Worm (Caenorhabditis elegans): Measurements from ENCODE around the gene R07G3.8.

The R07G3.8 gene

DNA sequence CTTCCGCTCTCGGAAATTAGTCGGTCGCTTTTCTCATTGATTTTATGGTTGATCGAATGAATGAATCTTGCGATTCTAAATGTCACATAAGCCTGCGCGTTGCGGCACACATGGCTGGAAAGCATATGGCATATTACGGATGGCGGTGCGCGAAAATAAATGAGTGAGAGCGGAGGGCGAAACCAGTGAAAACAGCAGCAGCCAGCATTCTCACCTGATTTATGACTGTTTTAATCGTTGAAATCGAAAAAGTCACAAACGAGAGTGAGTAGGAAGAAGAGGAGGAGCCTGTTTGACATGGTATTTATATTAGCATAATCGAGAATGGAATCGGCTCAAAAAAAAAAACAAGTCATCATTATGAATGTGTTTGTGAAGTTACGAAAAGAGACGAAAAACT, 4.0 kb upstream of the R07G3.8 start:
- no peak for TF ChIP-seq eor-1 (tag; optimal IDR thresholded peaks at IDR 0.05)
- no peak for TF ChIP-seq ztf-4 (tag; optimal IDR thresholded peaks at IDR 0.05)
- TF ChIP-seq fkh-10 (GFP tag; optimal IDR thresholded peaks at IDR 0.05) = no peak
- TF ChIP-seq skn-1 (tag; optimal IDR thresholded peaks at IDR 0.05) = no peak
- no peak for TF ChIP-seq lsy-12 (tag; optimal IDR thresholded peaks at IDR 0.05)
- TF ChIP-seq nhr-12 (tag; optimal IDR thresholded peaks at IDR 0.05) = no peak
- TF ChIP-seq ceh-28 (tag; optimal IDR thresholded peaks at IDR 0.05) = no peak
- no peak for TF ChIP-seq elt-1 (tag; optimal IDR thresholded peaks at IDR 0.05)
- TF ChIP-seq mml-1 (tag; optimal IDR thresholded peaks at IDR 0.05) = no peak
- TF ChIP-seq nhr-25 (tag; optimal IDR thresholded peaks at IDR 0.05) = no peak
- TF ChIP-seq nhr-67 (tag; optimal IDR thresholded peaks at IDR 0.05) = no peak
- TF ChIP-seq egl-5 (tag; optimal IDR thresholded peaks at IDR 0.05) = no peak
- no peak for TF ChIP-seq nhr-11 (tag; optimal IDR thresholded peaks at IDR 0.05)
- TF ChIP-seq sea-2 (GFP tag; optimal IDR thresholded peaks at IDR 0.05) = no peak

DNA sequence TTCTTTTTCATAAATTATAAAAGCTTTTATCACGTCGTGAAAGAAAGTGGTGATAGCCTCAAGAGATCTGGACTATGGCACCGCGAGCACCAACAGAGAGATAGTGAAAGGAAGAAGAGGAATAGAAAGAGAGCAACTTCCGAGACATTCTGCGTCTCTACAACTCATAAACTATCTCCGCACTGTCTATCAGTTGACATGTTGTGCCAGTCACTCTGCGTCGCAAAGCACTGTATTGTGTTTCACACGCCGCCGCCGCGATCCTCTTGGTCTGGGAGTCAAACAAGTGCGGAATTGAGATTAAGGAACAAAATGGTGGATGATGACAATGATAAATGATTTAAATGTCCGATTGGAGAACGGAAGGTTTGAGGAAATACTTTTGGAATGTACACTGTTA, 3.2 kb upstream of the R07G3.8 start:
- TF ChIP-seq elt-3 (tag; optimal IDR thresholded peaks at IDR 0.05) (no peak), pha-4 (tag; optimal IDR thresholded peaks at IDR 0.05) (peak; percentile 70), elt-2 (tag; optimal IDR thresholded peaks at IDR 0.05) (peak; percentile 76), pqm-1 (tag; optimal IDR thresholded peaks at IDR 0.05) (peak; percentile 38), jun-1 (tag; optimal IDR thresholded peaks at IDR 0.05) (peak; percentile 43), nfya-1 (tag; optimal IDR thresholded peaks at IDR 0.05; ENCODE audit: insufficient read depth) (peak; percentile 7), eor-1 (tag; optimal IDR thresholded peaks at IDR 0.05) (no peak), nhr-67 (tag; optimal IDR thresholded peaks at IDR 0.05) (no peak)

DNA sequence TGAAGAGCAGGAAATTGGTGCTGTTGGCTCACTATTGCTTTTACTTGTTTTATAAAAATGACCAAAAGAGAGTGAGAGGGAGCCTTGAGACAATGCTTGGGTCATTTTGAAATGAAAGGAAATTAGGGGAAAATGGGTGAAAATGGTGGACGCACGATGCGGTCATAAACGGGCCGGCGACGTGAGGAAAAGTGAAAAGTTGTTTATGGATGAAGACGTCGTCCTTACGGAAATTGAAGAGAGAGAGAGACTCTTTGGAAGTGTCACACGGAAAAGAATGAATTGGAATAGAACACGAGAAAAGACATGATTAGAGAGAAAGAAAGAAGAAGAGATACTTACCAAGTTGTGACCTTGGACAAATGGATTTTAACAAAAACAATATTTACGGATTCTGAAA, 1.2 kb upstream of the R07G3.8 start:
- no peak for TF ChIP-seq nfya-1 (tag; optimal IDR thresholded peaks at IDR 0.05; ENCODE audit: insufficient read depth)
- peak; percentile 36 for TF ChIP-seq nhr-23 (tag; optimal IDR thresholded peaks at IDR 0.05)

DNA sequence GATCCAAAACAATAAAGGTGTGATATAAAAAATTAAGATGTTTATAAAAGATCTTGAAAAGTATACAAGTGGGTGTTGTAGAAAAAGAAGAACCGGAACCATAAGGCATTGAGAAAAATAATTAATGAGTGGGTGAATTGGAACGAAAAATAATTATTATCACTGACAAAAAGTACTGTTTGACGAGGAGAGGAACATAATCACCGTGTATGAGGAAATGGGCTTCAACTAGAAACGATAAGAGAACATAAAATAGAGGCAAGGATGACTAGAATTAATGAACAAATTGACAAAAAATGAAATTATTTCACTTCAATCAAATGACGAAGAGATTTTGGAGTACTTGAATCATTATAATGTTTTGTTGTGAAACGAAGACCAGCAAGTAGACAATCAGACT, 2.1 kb downstream of the R07G3.8 start:
- TF ChIP-seq fkh-10 (GFP tag; optimal IDR thresholded peaks at IDR 0.05) (no peak), tbx-2 (tag; optimal IDR thresholded peaks at IDR 0.05) (no peak), mml-1 (tag; optimal IDR thresholded peaks at IDR 0.05) (no peak), elt-2 (tag; optimal IDR thresholded peaks at IDR 0.05) (peak; percentile 37), pqm-1 (tag; optimal IDR thresholded peaks at IDR 0.05) (peak; percentile 52), mdl-1 (tag; optimal IDR thresholded peaks at IDR 0.05) (no peak), unc-62 (GFP tag; optimal IDR thresholded peaks at IDR 0.05) (no peak), pha-4 (tag; optimal IDR thresholded peaks at IDR 0.05) (peak; percentile 5), ama-1 (optimal IDR thresholded peaks at IDR 0.05) (no peak), ZK546.5 (tag; optimal IDR thresholded peaks at IDR 0.05) (no peak), elt-1 (tag; optimal IDR thresholded peaks at IDR 0.05) (no peak), elt-3 (tag; optimal IDR thresholded peaks at IDR 0.05) (no peak)

DNA sequence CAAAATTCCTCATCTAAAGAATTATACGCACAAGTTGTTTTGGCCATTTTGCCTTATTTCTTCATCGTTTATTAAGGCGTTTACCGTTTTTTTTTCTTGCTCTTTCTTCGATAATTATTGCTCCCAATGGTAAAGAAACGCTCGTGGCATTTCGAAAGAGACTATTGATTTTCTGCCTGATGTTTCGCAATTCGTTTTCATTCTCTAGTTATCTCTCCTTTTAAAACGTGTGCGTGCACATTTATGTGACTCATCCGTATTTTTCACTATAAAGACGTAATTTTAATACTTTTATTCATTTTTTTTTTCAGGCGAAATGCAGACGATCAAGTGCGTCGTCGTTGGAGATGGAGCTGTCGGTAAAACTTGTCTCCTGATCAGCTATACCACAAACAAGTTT, 4.2 kb downstream of the R07G3.8 start, which contains the start of gene cdc-42:
TSS of gene cdc-42 (plus strand) at position 312 of the 400 bp plus-strand sequence.
- TF ChIP-seq fkh-2 (tag; optimal IDR thresholded peaks at IDR 0.05) = no peak
- peak; percentile 16 for TF ChIP-seq ama-1 (optimal IDR thresholded peaks at IDR 0.05)

DNA sequence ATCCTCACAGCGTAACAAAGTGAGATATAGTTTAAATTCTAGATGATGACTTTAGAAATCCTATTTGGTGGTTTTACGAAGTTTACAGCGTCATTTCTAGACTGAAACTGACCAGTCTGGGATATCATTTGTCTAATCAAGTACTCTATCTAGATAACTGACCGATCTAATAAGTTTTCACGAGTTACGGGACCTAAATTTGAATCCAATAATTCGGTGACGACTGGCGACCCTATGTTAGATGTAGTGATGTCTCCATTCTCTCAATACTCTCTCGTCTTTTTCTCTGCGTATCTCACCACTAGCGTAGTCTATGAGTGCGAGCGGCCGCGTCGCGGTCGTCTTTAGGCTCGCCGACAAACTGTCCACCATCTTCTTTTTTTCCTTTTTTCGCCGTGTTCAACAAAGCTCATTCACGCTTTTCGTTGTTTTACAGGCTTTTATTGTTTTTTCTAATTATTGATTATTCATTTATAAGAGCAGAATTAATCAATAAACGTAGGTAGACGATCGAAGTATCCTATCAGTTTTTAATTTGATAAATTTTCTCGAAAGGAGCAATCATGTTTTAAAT, 4.9 kb downstream of the R07G3.8 start:
- TF ChIP-seq nhr-67 (tag; optimal IDR thresholded peaks at IDR 0.05) = no peak
- peak; percentile 56 for TF ChIP-seq ceh-28 (tag; optimal IDR thresholded peaks at IDR 0.05)
- TF ChIP-seq eor-1 (tag; optimal IDR thresholded peaks at IDR 0.05) = no peak
- TF ChIP-seq elt-2 (tag; optimal IDR thresholded peaks at IDR 0.05) = peak; percentile 15
- peak; percentile 66 for TF ChIP-seq hmg-11 (tag; optimal IDR thresholded peaks at IDR 0.05)
- TF ChIP-seq R02D3.7 (tag; optimal IDR thresholded peaks at IDR 0.05) = peak; percentile 7
- no peak for TF ChIP-seq ztf-4 (tag; optimal IDR thresholded peaks at IDR 0.05)
- TF ChIP-seq pha-4 (tag; optimal IDR thresholded peaks at IDR 0.05) = peak; percentile 47
- peak; percentile 53 for TF ChIP-seq nfya-1 (tag; optimal IDR thresholded peaks at IDR 0.05; ENCODE audit: insufficient read depth)
- TF ChIP-seq ama-1 (optimal IDR thresholded peaks at IDR 0.05) = peak; percentile 69
- peak; percentile 5 for TF ChIP-seq nhr-23 (tag; optimal IDR thresholded peaks at IDR 0.05)
